Fruit fly (Drosophila melanogaster): ENCODE measurements around the gene ncd.

DNA sequence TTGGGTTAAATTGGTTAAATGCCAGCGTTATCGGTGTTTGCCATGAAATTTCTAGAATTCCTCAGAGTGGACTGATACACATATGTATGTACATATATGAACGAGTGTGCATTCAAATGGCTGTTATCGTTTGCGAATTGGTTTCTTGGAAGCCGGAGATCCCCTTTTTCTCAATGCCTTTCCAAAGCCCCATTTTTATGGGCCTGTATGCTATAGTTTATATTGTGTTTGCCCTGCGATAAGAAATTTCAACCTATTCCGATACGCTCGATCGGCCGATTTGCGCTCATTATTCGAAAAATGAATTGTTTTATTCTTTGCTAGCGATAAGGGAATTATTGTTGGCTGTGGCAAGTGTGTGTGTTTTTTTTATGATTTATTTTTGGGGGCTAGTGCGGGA, 23.7 kb downstream of the ncd start:
- TF ChIP-seq CG8478 (optimal IDR thresholded peaks at IDR 0.05): no peak
- TF ChIP-seq CTCF (optimal IDR thresholded peaks at IDR 0.05): no peak

All from S2 (cell line).